Worm (Caenorhabditis elegans) whole organism, late embryonic: ENCODE results near the gene M18.6.

Source experiments
- ceh-31 ChIP-seq: sonication (generic microtip); optimal IDR thresholded peaks from 2 replicates; lab custom pipeline; 2016; ENCODE audit warnings: missing genetic modification characterization, missing compliant biosample characterization
- che-1 ChIP-seq: sonication (generic microtip); optimal IDR thresholded peaks from 2 replicates; lab custom pipeline; 2016; ENCODE audit warnings: mild to moderate bottlenecking, missing genetic modification characterization, missing compliant biosample characterization
- fkh-10 ChIP-seq: fragments of 150-350 bp; optimal IDR thresholded peaks from 2 replicates; lab custom pipeline; 2014; ENCODE audit warnings: missing biosample characterization, missing genetic modification reagents, missing genetic modification characterization
- nhr-11 ChIP-seq: fragments of 150-350 bp; optimal IDR thresholded peaks from 2 replicates; lab custom pipeline; 2014; ENCODE audit warnings: missing biosample characterization, missing genetic modification characterization
- pat-9 ChIP-seq: fragments of 200-800 bp; sonication (Bioruptor generic); optimal IDR thresholded peaks from 2 replicates; lab custom pipeline; 2018; ENCODE audit warnings: mild to moderate bottlenecking, missing genetic modification characterization, moderate library complexity, missing compliant biosample characterization
- pha-4 ChIP-seq: fragments of 150-350 bp; optimal IDR thresholded peaks from 2 replicates; lab custom pipeline; 2018; ENCODE audit warnings: missing biosample characterization, missing genetic modification reagents, missing genetic modification characterization
- rnt-1 ChIP-seq: sonication (generic microtip); optimal IDR thresholded peaks from 2 replicates; lab custom pipeline; 2016; ENCODE audit warnings: missing genetic modification characterization, missing compliant biosample characterization
- ttx-3 ChIP-seq: sonication (generic microtip); optimal IDR thresholded peaks from 2 replicates; lab custom pipeline; 2016; ENCODE audit warnings: missing genetic modification reagents, missing genetic modification characterization, missing compliant biosample characterization

- TF ChIP-seq rnt-1 = no peak
- no peak for TF ChIP-seq fkh-10 (GFP tag; lab: Kevin White, UChicago)
- TF ChIP-seq che-1 (tag; lab: Kevin White, UChicago) = no peak
- no peak for TF ChIP-seq nhr-11 (tag; lab: Kevin White, UChicago)
- TF ChIP-seq pat-9 (tag; lab: Kevin White, UChicago) = no peak
- TF ChIP-seq pha-4 (tag; lab: Kevin White, UChicago) = no peak
- no peak for TF ChIP-seq ttx-3 (tag; lab: Kevin White, UChicago)
- TF ChIP-seq ceh-31 (tag; lab: Kevin White, UChicago) = peak; percentile 35
These were observed 32.2 kb upstream of the M18.6 start for ce11 chrIV:12088898-12089297.
